ENCODE assay signal across 3 fruit fly cellular contexts in genomic region chr3R:19070222-19070949, dm6.
A peak's percentile ranks its signal among the peaks of the same experiment; 100 is the strongest.
TF ChIP-seq lines count a peak whose summit lies in the region.

No protein-coding gene starts in this region.

- no peak for TF ChIP-seq CTCF in whole organism, embryonic (GFP tag; optimal IDR thresholded peaks at IDR 0.05; lab: Kevin White, UChicago)

TF ChIP-seq in whole organism, embryonic, 481 proteins besides CTCF, POLR2A, EP300 and RAD21 (continues in another document):
- TF ChIP-seq gem (tag; optimal IDR thresholded peaks at IDR 0.05; lab: Kevin White, UChicago): peak; percentile 39
- peak; percentile 33 for TF ChIP-seq CG2712 (tag; optimal IDR thresholded peaks at IDR 0.05; lab: Kevin White, UChicago)
- no peak for TF ChIP-seq crc (GFP tag; optimal IDR thresholded peaks at IDR 0.05; lab: Kevin White, UChicago)
- TF ChIP-seq phol (tag; optimal IDR thresholded peaks at IDR 0.05; lab: Kevin White, UChicago): no peak
- TF ChIP-seq Hey (tag; optimal IDR thresholded peaks at IDR 0.05; lab: Kevin White, UChicago): peak; percentile 42
- no peak for TF ChIP-seq CG6689 (GFP tag; IDR thresholded peaks at IDR 0.05; lab: Robert Waterston, UW)
- TF ChIP-seq Med (GFP tag; lab: Kevin White, UChicago): peak; percentile 67
- TF ChIP-seq CG2875 (GFP tag; optimal IDR thresholded peaks at IDR 0.05; lab: Kevin White, UChicago): no peak
- TF ChIP-seq tio (GFP tag; optimal IDR thresholded peaks at IDR 0.05; lab: Kevin White, UChicago): peak; percentile 17
- 0 out of 2 replicates have a peak, but pooled peaks have one; percentile 8 for TF ChIP-seq CG3847 (GFP tag; IDR thresholded peaks at IDR 0.05; lab: Robert Waterston, UW)
- peak; percentile 6 for TF ChIP-seq CG14710 (tag; optimal IDR thresholded peaks at IDR 0.05; lab: Kevin White, UChicago)
- no peak for TF ChIP-seq B-H1 (GFP tag; IDR thresholded peaks at IDR 0.05; lab: Robert Waterston, UW)
- TF ChIP-seq Atf-2 (GFP tag; optimal IDR thresholded peaks at IDR 0.05; lab: Kevin White, UChicago): no peak
- TF ChIP-seq twi (tag; optimal IDR thresholded peaks at IDR 0.05; lab: Kevin White, UChicago): peak; percentile 68
- peak; percentile 50 for TF ChIP-seq crol (GFP tag; IDR thresholded peaks at IDR 0.05; lab: Robert Waterston, UW)
- TF ChIP-seq CG2678 (tag; optimal IDR thresholded peaks at IDR 0.05; lab: Kevin White, UChicago): peak; percentile 26
- TF ChIP-seq CG8924 (tag; optimal IDR thresholded peaks at IDR 0.05; lab: Kevin White, UChicago): no peak
- no peak for TF ChIP-seq CG7963 (GFP tag; IDR thresholded peaks at IDR 0.05; lab: Robert Waterston, UW; ENCODE audit: partially characterized antibody)
- peak; percentile 17 for TF ChIP-seq CG7556 (GFP tag; optimal IDR thresholded peaks at IDR 0.05; lab: Kevin White, UChicago)
- TF ChIP-seq ci (GFP tag; IDR thresholded peaks at IDR 0.05; lab: Robert Waterston, UW): 0 out of 3 replicates have a peak, but pooled peaks have one; percentile 21
- TF ChIP-seq CG11456 (GFP tag; IDR thresholded peaks at IDR 0.05; lab: Robert Waterston, UW): 0 out of 3 replicates have a peak, but pooled peaks have one; percentile 10
- TF ChIP-seq grau (tag; optimal IDR thresholded peaks at IDR 0.05; lab: Kevin White, UChicago): peak; percentile 20
- peak in 1 of 3 experiments; percentile 36 for TF ChIP-seq lola (GFP tag; optimal IDR thresholded peaks at IDR 0.05; lab: Kevin White, UChicago)
- no peak for TF ChIP-seq CG31441 (GFP tag; IDR thresholded peaks at IDR 0.05; lab: Robert Waterston, UW)
- TF ChIP-seq nmo (GFP tag; optimal IDR thresholded peaks at IDR 0.05; lab: Kevin White, UChicago): peak; percentile 15
- peak; percentile 11 for TF ChIP-seq CG10979 (tag; optimal IDR thresholded peaks at IDR 0.05; lab: Kevin White, UChicago)
- TF ChIP-seq CG17361 (GFP tag; IDR thresholded peaks at IDR 0.05; lab: Robert Waterston, UW): peak; percentile 49; the same call in 2 of the 3 replicates
- TF ChIP-seq chinmo (GFP tag; IDR thresholded peaks at IDR 0.05; lab: Robert Waterston, UW; ENCODE audit: partially characterized antibody): 0 out of 4 replicates have a peak, but pooled peaks have one; percentile 16
- TF ChIP-seq CG7786 (GFP tag; optimal IDR thresholded peaks at IDR 0.05; lab: Kevin White, UChicago): no peak

TF ChIP-seq in whole organism, prepupa, 60 proteins besides CTCF, POLR2A, EP300 and RAD21 (continues in another document):
- TF ChIP-seq eg (GFP tag; IDR thresholded peaks at IDR 0.05; lab: Robert Waterston, UW) (no peak; the same call in 2 of the 3 replicates), CG6808 (GFP tag; optimal IDR thresholded peaks at IDR 0.05; lab: Kevin White, UChicago) (peak; percentile 48), cyc (GFP tag; optimal IDR thresholded peaks at IDR 0.05; lab: Kevin White, UChicago) (no peak), CG10631 (GFP tag; optimal IDR thresholded peaks at IDR 0.05; lab: Kevin White, UChicago) (peak; percentile 65), ss (GFP tag; optimal IDR thresholded peaks at IDR 0.05; lab: Kevin White, UChicago) (peak; percentile 45 to 70), CG6276 (GFP tag; optimal IDR thresholded peaks at IDR 0.05; lab: Kevin White, UChicago) (no peak), net (GFP tag; optimal IDR thresholded peaks at IDR 0.05; lab: Kevin White, UChicago) (peak; percentile 26), Ets21C (GFP tag; optimal IDR thresholded peaks at IDR 0.05; lab: Kevin White, UChicago) (no peak), CG6163 (GFP tag; IDR thresholded peaks at IDR 0.05; lab: Robert Waterston, UW) (no peak), acj6 (GFP tag; optimal IDR thresholded peaks at IDR 0.05; lab: Kevin White, UChicago) (peak; percentile 2), Sox102F (GFP tag; optimal IDR thresholded peaks at IDR 0.05; lab: Kevin White, UChicago) (no peak), Sox14 (GFP tag; optimal IDR thresholded peaks at IDR 0.05; lab: Kevin White, UChicago) (peak; percentile 34), CG11762 (GFP tag; optimal IDR thresholded peaks at IDR 0.05; lab: Kevin White, UChicago; ENCODE audit: insufficient read depth) (no peak), Eip93F (GFP tag; optimal IDR thresholded peaks at IDR 0.05; lab: Kevin White, UChicago) (no peak), Eip75B (GFP tag; optimal IDR thresholded peaks at IDR 0.05; lab: Kevin White, UChicago) (peak; percentile 43), CG3032 (tag; optimal IDR thresholded peaks at IDR 0.05; lab: Kevin White, UChicago) (peak; percentile 50), CG6792 (GFP tag; optimal IDR thresholded peaks at IDR 0.05; lab: Kevin White, UChicago) (peak; percentile 13), CG11294 (GFP tag; IDR thresholded peaks at IDR 0.05; lab: Robert Waterston, UW) (no peak), Sox15 (GFP tag; optimal IDR thresholded peaks at IDR 0.05; lab: Kevin White, UChicago) (no peak), Hr4 (GFP tag; optimal IDR thresholded peaks at IDR 0.05; lab: Kevin White, UChicago) (peak; percentile 0), Blimp-1 (GFP tag; optimal IDR thresholded peaks at IDR 0.05; lab: Kevin White, UChicago) (no peak), esn (GFP tag; optimal IDR thresholded peaks at IDR 0.05; lab: Kevin White, UChicago) (no peak), salr (GFP tag; optimal IDR thresholded peaks at IDR 0.05; lab: Kevin White, UChicago) (peak in 1 of 2 experiments; percentile 71), achi (GFP tag; optimal IDR thresholded peaks at IDR 0.05; lab: Kevin White, UChicago) (peak; percentile 40), dac (GFP tag; optimal IDR thresholded peaks at IDR 0.05; lab: Kevin White, UChicago) (no peak), Lpt (GFP tag; optimal IDR thresholded peaks at IDR 0.05; lab: Kevin White, UChicago) (peak; percentile 10), Ets96B (tag; optimal IDR thresholded peaks at IDR 0.05; lab: Kevin White, UChicago) (peak; percentile 14), svp (GFP tag; lab: Kevin White, UChicago) (peak; percentile 62), spab (GFP tag; optimal IDR thresholded peaks at IDR 0.05; lab: Kevin White, UChicago) (peak; percentile 47), CG10669 (GFP tag; optimal IDR thresholded peaks at IDR 0.05; lab: Kevin White, UChicago) (peak; percentile 27), CG16779 (tag; optimal IDR thresholded peaks at IDR 0.05; lab: Kevin White, UChicago) (peak; percentile 22), CG8632 (GFP tag; optimal IDR thresholded peaks at IDR 0.05; lab: Kevin White, UChicago) (no peak), pdm3 (GFP tag; optimal IDR thresholded peaks at IDR 0.05; lab: Kevin White, UChicago) (peak; percentile 2)

TF ChIP-seq in whole organism, pupa, 21 proteins besides CTCF, POLR2A, EP300 and RAD21:
- TF ChIP-seq CG17806 (tag; optimal IDR thresholded peaks at IDR 0.05; lab: Kevin White, UChicago) (peak; percentile 40), CG4496 (GFP tag; IDR thresholded peaks at IDR 0.05; lab: Robert Waterston, UW) (no peak), gl (tag; optimal IDR thresholded peaks at IDR 0.05; lab: Kevin White, UChicago) (no peak), CG13204 (GFP tag; optimal IDR thresholded peaks at IDR 0.05; lab: Kevin White, UChicago) (no peak), rn (GFP tag; IDR thresholded peaks at IDR 0.05; lab: Robert Waterston, UW) (no peak), CG14655 (GFP tag; optimal IDR thresholded peaks at IDR 0.05; lab: Kevin White, UChicago) (peak; percentile 80), Pif1B (GFP tag; optimal IDR thresholded peaks at IDR 0.05; lab: Kevin White, UChicago) (no peak), CG32121 (GFP tag; IDR thresholded peaks at IDR 0.05; lab: Robert Waterston, UW) (no peak), fd96Ca (GFP tag; IDR thresholded peaks at IDR 0.05; lab: Robert Waterston, UW) (no peak), CG15710 (tag; optimal IDR thresholded peaks at IDR 0.05; lab: Kevin White, UChicago) (peak; percentile 45), Pif1A (GFP tag; optimal IDR thresholded peaks at IDR 0.05; lab: Kevin White, UChicago) (peak; percentile 21), EcR (GFP tag; optimal IDR thresholded peaks at IDR 0.05; lab: Kevin White, UChicago) (no peak), Snoo (tag; optimal IDR thresholded peaks at IDR 0.05; lab: Kevin White, UChicago) (no peak), CG8301 (tag; optimal IDR thresholded peaks at IDR 0.05; lab: Kevin White, UChicago) (peak; percentile 69), CG12605 (GFP tag; IDR thresholded peaks at IDR 0.05; lab: Robert Waterston, UW) (no peak), CG8159 (tag; optimal IDR thresholded peaks at IDR 0.05; lab: Kevin White, UChicago) (peak; percentile 57), CG10348 (GFP tag; IDR thresholded peaks at IDR 0.05; lab: Robert Waterston, UW) (no peak), CG9948 (tag; optimal IDR thresholded peaks at IDR 0.05; lab: Kevin White, UChicago) (peak; percentile 60), D1 (tag; optimal IDR thresholded peaks at IDR 0.05; lab: Kevin White, UChicago) (peak; percentile 7), Ets98B (GFP tag; IDR thresholded peaks at IDR 0.05; lab: Robert Waterston, UW) (no peak), CG34367 (tag; optimal IDR thresholded peaks at IDR 0.05; lab: Kevin White, UChicago) (peak; percentile 37)

Comparison
In these comparisons a context has a peak if more than half of its experiments do, and no peak if none do; other contexts are left out.
1. Of the 7 proteins assayed by ChIP-seq in both whole organism, embryonic and whole organism, prepupa: peak only in whole organism, embryonic: none; only in whole organism, prepupa: CG16779 and Lpt; in both: none; in neither: 5.